Worm (Caenorhabditis elegans) whole organism, early embryonic: Measurements from ENCODE around the gene cyn-12.

Source experiments
- B0310.2 ChIP-seq: sonication (generic microtip); optimal IDR thresholded peaks from 2 replicates; lab custom pipeline; 2016; ENCODE audit warnings: mild to moderate bottlenecking, missing genetic modification characterization, missing compliant biosample characterization
- ama-1 ChIP-seq: fragments of 150-350 bp; optimal IDR thresholded peaks from 2 replicates; lab custom pipeline; 2014
- ceh-13 ChIP-seq: fragments of 200-800 bp; sonication (Bioruptor generic); optimal IDR thresholded peaks from 2 replicates; lab custom pipeline; 2018; ENCODE audit warnings: mild to moderate bottlenecking, missing genetic modification characterization, missing compliant biosample characterization
- ets-7 ChIP-seq: sonication (generic microtip); optimal IDR thresholded peaks from 2 replicates; lab custom pipeline; 2016; ENCODE audit warnings: missing genotype, missing genetic modification characterization, missing compliant biosample characterization
- flt-1 ChIP-seq: fragments of 200-800 bp; sonication (Bioruptor generic); IDR thresholded peaks from 2 replicates; pipeline ENCODE4 v1.3.6; 2022; ENCODE audit warnings: missing genetic modification characterization, missing compliant biosample characterization
- hmbx-1 ChIP-seq: sonication (generic microtip); optimal IDR thresholded peaks from 2 replicates; lab custom pipeline; 2016; ENCODE audit warnings: mild to moderate bottlenecking, missing genetic modification characterization, missing compliant biosample characterization
- hmg-4 ChIP-seq: fragments of 200-800 bp; sonication (Bioruptor generic); optimal IDR thresholded peaks from 2 replicates; lab custom pipeline; 2018; ENCODE audit warnings: mild to moderate bottlenecking, missing genetic modification characterization, missing compliant biosample characterization
- hnd-1 ChIP-seq: sonication (generic microtip); optimal IDR thresholded peaks from 2 replicates; lab custom pipeline; 2016; ENCODE audit warnings: missing genetic modification characterization, missing compliant biosample characterization
- pes-1 ChIP-seq: fragments of 200-800 bp; sonication (Bioruptor generic); IDR thresholded peaks from 2 replicates; pipeline ENCODE4 v1.3.6; 2022; ENCODE audit warnings: missing genetic modification reagents, missing genetic modification characterization, missing compliant biosample characterization
- scrt-1 ChIP-seq: fragments of 200-800 bp; sonication (Bioruptor generic); IDR thresholded peaks from 2 replicates; pipeline ENCODE4 v1.3.6; 2022; ENCODE audit warnings: missing genetic modification characterization, missing compliant biosample characterization
- tra-4 ChIP-seq: sonication (generic microtip); optimal IDR thresholded peaks from 2 replicates; lab custom pipeline; 2017; ENCODE audit warnings: missing genetic modification characterization, missing compliant biosample characterization

- TF ChIP-seq ceh-13 (GFP tag; lab: Kevin White, UChicago) (no peak), B0310.2 (tag; lab: Kevin White, UChicago) (no peak), scrt-1 (GFP tag; lab: Robert Waterston, UW) (no peak), ama-1 (lab: Kevin White, UChicago) (no peak), hmbx-1 (no peak), pes-1 (no peak), hmg-4 (GFP tag; lab: Kevin White, UChicago) (no peak), flt-1 (GFP tag; lab: Robert Waterston, UW) (no peak), hnd-1 (tag; lab: Kevin White, UChicago) (no peak), ets-7 (tag; lab: Kevin White, UChicago) (no peak), tra-4 (no peak)
Observed at ce11 chrIV:7144670-7145257, 11.7 kb upstream of the cyn-12 start, which contains the start of gene hecd-1.
